Worm (Caenorhabditis elegans): ENCODE results near the gene T04B2.7.
A peak's percentile ranks its signal among the peaks of the same experiment; 100 is the strongest.

Gene T04B2.7

ce11 chrIV:10007758-10008157, 48.3 kb downstream of the T04B2.7 start (continued):
- TF ChIP-seq cey-2 (tag; optimal IDR thresholded peaks at IDR 0.05; ENCODE audit: borderline replicate concordance, insufficient read depth) (no peak), ceh-82 (tag; optimal IDR thresholded peaks at IDR 0.05) (no peak), ceh-32 (tag; optimal IDR thresholded peaks at IDR 0.05; ENCODE audit: poor library complexity) (no peak), zfp-2 (tag; optimal IDR thresholded peaks at IDR 0.05) (no peak), ztf-7 (tag; optimal IDR thresholded peaks at IDR 0.05) (no peak), nhr-76 (tag; optimal IDR thresholded peaks at IDR 0.05) (no peak), unc-39 (tag; optimal IDR thresholded peaks at IDR 0.05) (no peak), skn-1 (tag; optimal IDR thresholded peaks at IDR 0.05) (no peak), nhr-10 (tag; optimal IDR thresholded peaks at IDR 0.05) (no peak), daf-8 (GFP tag; IDR thresholded peaks at IDR 0.05) (no peak), F26F4.8 (GFP tag; conservative IDR thresholded peaks at IDR 0.05) (no peak), madf-5 (GFP tag; IDR thresholded peaks at IDR 0.05) (0 out of 4 replicates have a peak, but pooled peaks of 1 of the 2 experiments have one; percentile 16), F44E2.7 (GFP tag; IDR thresholded peaks at IDR 0.05) (no peak), nhr-102 (tag; optimal IDR thresholded peaks at IDR 0.05) (no peak), lin-13 (GFP tag; optimal IDR thresholded peaks at IDR 0.05) (no peak), ama-1 (optimal IDR thresholded peaks at IDR 0.05) (no peak), jun-1 (tag; optimal IDR thresholded peaks at IDR 0.05) (no peak), ZK546.5 (tag; optimal IDR thresholded peaks at IDR 0.05) (no peak), pqm-1 (tag; optimal IDR thresholded peaks at IDR 0.05) (no peak), daf-19 (GFP tag; conservative IDR thresholded peaks at IDR 0.05) (no peak), mdl-1 (tag; optimal IDR thresholded peaks at IDR 0.05) (peak; percentile 18 to 81), nhr-237 (tag; optimal IDR thresholded peaks at IDR 0.05) (no peak), lsy-2 (tag; optimal IDR thresholded peaks at IDR 0.05) (peak in 1 of 2 experiments; percentile 31), hif-1 (tag; optimal IDR thresholded peaks at IDR 0.05) (no peak), set-16 (GFP tag; IDR thresholded peaks at IDR 0.05) (no peak), nhr-28 (tag; optimal IDR thresholded peaks at IDR 0.05) (peak; percentile 74), hlh-11 (tag; optimal IDR thresholded peaks at IDR 0.05) (peak; percentile 50), F49E8.2 (tag; optimal IDR thresholded peaks at IDR 0.05; ENCODE audit: borderline replicate concordance) (no peak), pha-4 (GFP tag; IDR thresholded peaks at IDR 0.05) (no peak), pha-4 (tag; optimal IDR thresholded peaks at IDR 0.05) (peak; percentile 42), ceh-20 (GFP tag; IDR thresholded peaks at IDR 0.05) (no peak), nhr-41 (GFP tag; IDR thresholded peaks at IDR 0.05) (no peak), egl-43 (GFP tag; IDR thresholded peaks at IDR 0.05) (no peak), attf-4 (tag; optimal IDR thresholded peaks at IDR 0.05) (no peak), unc-62 (GFP tag; optimal IDR thresholded peaks at IDR 0.05 in 1 of 2) (no peak), unc-62 (tag; optimal IDR thresholded peaks at IDR 0.05) (no peak), hlh-30 (tag; optimal IDR thresholded peaks at IDR 0.05; ENCODE audit: insufficient read depth) (peak; percentile 5), unc-130 (GFP tag; optimal IDR thresholded peaks at IDR 0.05) (no peak), ctbp-1 (GFP tag; IDR thresholded peaks at IDR 0.05) (no peak), tag-97 (GFP tag; IDR thresholded peaks at IDR 0.05) (no peak), ceh-44 (GFP tag; IDR thresholded peaks at IDR 0.05) (no peak), aly-2 (tag; optimal IDR thresholded peaks at IDR 0.05) (no peak)

ce11 chrIV:10006792-10007191, 49.2 kb downstream of the T04B2.7 start, which contains the start of gene C47E12.13:
TSS of gene C47E12.13 (minus strand) at chrIV:10006892.
- TF ChIP-seq mes-2 (tag; optimal IDR thresholded peaks at IDR 0.05; ENCODE audit: poor library complexity, severe bottlenecking) (no peak), Y105C5A.15 (GFP tag; IDR thresholded peaks at IDR 0.05) (no peak), fos-1 (tag; optimal IDR thresholded peaks at IDR 0.05) (no peak), F10B5.3 (tag; optimal IDR thresholded peaks at IDR 0.05) (no peak), fkh-10 (GFP tag; optimal IDR thresholded peaks at IDR 0.05) (no peak), mdt-29 (GFP tag; IDR thresholded peaks at IDR 0.05) (no peak), jun-1 (tag; optimal IDR thresholded peaks at IDR 0.05) (no peak), zip-11 (GFP tag; IDR thresholded peaks at IDR 0.05) (no peak), lsy-2 (tag; optimal IDR thresholded peaks at IDR 0.05) (no peak), nhr-42 (GFP tag; IDR thresholded peaks at IDR 0.05) (no peak), vab-7 (GFP tag; IDR thresholded peaks at IDR 0.05) (no peak), ztf-7 (tag; optimal IDR thresholded peaks at IDR 0.05) (no peak), lin-38 (GFP tag; IDR thresholded peaks at IDR 0.05) (no peak), skn-1 (tag; optimal IDR thresholded peaks at IDR 0.05) (no peak), zag-1 (tag; optimal IDR thresholded peaks at IDR 0.05) (no peak), Y48G9A.11 (GFP tag; IDR thresholded peaks at IDR 0.05) (no peak), ceh-44 (GFP tag; IDR thresholded peaks at IDR 0.05) (no peak)

Measured in whole organism, L4 larva.